Comparison of ENCODE assay signal across 3 worm cellular contexts in genomic region chrIV:10128906-10129386, ce11.
A peak's percentile ranks its signal among the peaks of the same experiment; 100 is the strongest.
TF ChIP-seq lines count a peak whose summit lies in the region.

Gene gtbp-1, minus strand, starts transcription at chrIV:10128956.
Gene K08F4.3, plus strand, starts transcription at chrIV:10129257.

TF ChIP-seq in whole organism, L1 larva, 84 proteins besides CTCF, POLR2A, EP300 and RAD21 (continued from another document and continues in another):
- TF ChIP-seq mdl-1 (tag; optimal IDR thresholded peaks at IDR 0.05; lab: Kevin White, UChicago) (peak in 1 of 2 experiments; percentile 66), ztf-11 (tag; optimal IDR thresholded peaks at IDR 0.05; lab: Kevin White, UChicago) (no peak), pax-3 (tag; optimal IDR thresholded peaks at IDR 0.05; lab: Kevin White, UChicago) (peak; percentile 23), nhr-90 (tag; optimal IDR thresholded peaks at IDR 0.05; lab: Kevin White, UChicago; ENCODE audit: poor library complexity) (peak; percentile 45), unc-130 (tag; optimal IDR thresholded peaks at IDR 0.05; lab: Kevin White, UChicago) (peak; percentile 49), dpl-1 (GFP tag; optimal IDR thresholded peaks at IDR 0.05; lab: Kevin White, UChicago) (peak; percentile 92 to 94 (median 92)), lin-13 (GFP tag; optimal IDR thresholded peaks at IDR 0.05; lab: Kevin White, UChicago) (peak; percentile 68), ceh-82 (tag; optimal IDR thresholded peaks at IDR 0.05; lab: Kevin White, UChicago) (peak in 1 of 3 experiments; percentile 71), mab-9 (GFP tag; IDR thresholded peaks at IDR 0.05; lab: Robert Waterston, UW) (no peak), alr-1 (tag; optimal IDR thresholded peaks at IDR 0.05; lab: Kevin White, UChicago; ENCODE audit: borderline replicate concordance) (no peak), rnt-1 (tag; optimal IDR thresholded peaks at IDR 0.05; lab: Kevin White, UChicago) (peak; percentile 76), fkh-10 (GFP tag; optimal IDR thresholded peaks at IDR 0.05; lab: Kevin White, UChicago) (no peak), sup-37 (GFP tag; optimal IDR thresholded peaks at IDR 0.05; lab: Kevin White, UChicago) (no peak), fkh-8 (tag; optimal IDR thresholded peaks at IDR 0.05; lab: Kevin White, UChicago) (peak; percentile 65), nhr-28 (tag; optimal IDR thresholded peaks at IDR 0.05; lab: Kevin White, UChicago) (no peak), elt-2 (tag; optimal IDR thresholded peaks at IDR 0.05; lab: Kevin White, UChicago) (no peak), blmp-1 (tag; optimal IDR thresholded peaks at IDR 0.05; lab: Kevin White, UChicago) (peak; percentile 53), C34B4.2 (tag; optimal IDR thresholded peaks at IDR 0.05; lab: Kevin White, UChicago) (no peak), fkh-4 (tag; optimal IDR thresholded peaks at IDR 0.05; lab: Kevin White, UChicago; ENCODE audit: borderline replicate concordance) (no peak), zip-4 (GFP tag; optimal IDR thresholded peaks at IDR 0.05; lab: Kevin White, UChicago) (no peak), nhr-85 (tag; lab: Kevin White, UChicago) (peak; percentile 85), ces-1 (GFP tag; optimal IDR thresholded peaks at IDR 0.05; lab: Kevin White, UChicago) (no peak), unc-30 (tag; optimal IDR thresholded peaks at IDR 0.05; lab: Kevin White, UChicago) (no peak), snpc-4 (tag; optimal IDR thresholded peaks at IDR 0.05; lab: Kevin White, UChicago) (peak; percentile 54), zag-1 (tag; optimal IDR thresholded peaks at IDR 0.05; lab: Kevin White, UChicago) (no peak), egl-13 (tag; optimal IDR thresholded peaks at IDR 0.05; lab: Kevin White, UChicago) (no peak), aly-2 (tag; optimal IDR thresholded peaks at IDR 0.05; lab: Kevin White, UChicago) (no peak), ceh-63 (GFP tag; optimal IDR thresholded peaks at IDR 0.05; lab: Kevin White, UChicago) (no peak), lin-15B (tag; optimal IDR thresholded peaks at IDR 0.05; lab: Kevin White, UChicago) (peak; percentile 85), nhr-20 (tag; optimal IDR thresholded peaks at IDR 0.05; lab: Kevin White, UChicago) (peak; percentile 68), hlh-4 (tag; optimal IDR thresholded peaks at IDR 0.05; lab: Kevin White, UChicago) (no peak), mep-1 (tag; optimal IDR thresholded peaks at IDR 0.05; lab: Kevin White, UChicago) (peak; percentile 85), efl-1 (optimal IDR thresholded peaks at IDR 0.05; lab: Kevin White, UChicago) (peak; percentile 83 to 95), efl-1 (GFP tag; optimal IDR thresholded peaks at IDR 0.05 in 1 of 2; lab: Kevin White, UChicago) (peak; percentile 94 to 99), nhr-71 (tag; optimal IDR thresholded peaks at IDR 0.05; lab: Kevin White, UChicago) (peak; percentile 78), pag-3 (tag; optimal IDR thresholded peaks at IDR 0.05; lab: Kevin White, UChicago; ENCODE audit: borderline replicate concordance, insufficient read depth) (no peak), nhr-19 (GFP tag; conservative IDR thresholded peaks at IDR 0.05; lab: Robert Waterston, UW) (peak; percentile 61), pqm-1 (tag; optimal IDR thresholded peaks at IDR 0.05; lab: Kevin White, UChicago) (peak; percentile 47), tbx-2 (tag; optimal IDR thresholded peaks at IDR 0.05; lab: Kevin White, UChicago) (no peak), ama-1 (optimal IDR thresholded peaks at IDR 0.05; lab: Kevin White, UChicago) (no peak), unc-86 (tag; optimal IDR thresholded peaks at IDR 0.05; lab: Kevin White, UChicago) (peak; percentile 24), F16B12.6 (tag; optimal IDR thresholded peaks at IDR 0.05; lab: Kevin White, UChicago) (peak; percentile 45), ztf-4 (tag; optimal IDR thresholded peaks at IDR 0.05; lab: Kevin White, UChicago) (no peak), vab-15 (tag; optimal IDR thresholded peaks at IDR 0.05; lab: Kevin White, UChicago) (peak; percentile 23)

TF ChIP-seq in whole organism, L3 larva, 47 proteins besides CTCF, POLR2A, EP300 and RAD21 (continued from another document):
- TF ChIP-seq nhr-67 (tag; optimal IDR thresholded peaks at IDR 0.05; lab: Kevin White, UChicago) (no peak), sea-2 (GFP tag; optimal IDR thresholded peaks at IDR 0.05; lab: Kevin White, UChicago) (no peak), pqm-1 (tag; optimal IDR thresholded peaks at IDR 0.05; lab: Kevin White, UChicago) (peak; percentile 28), zag-1 (tag; optimal IDR thresholded peaks at IDR 0.05; lab: Kevin White, UChicago) (no peak), mdl-1 (tag; optimal IDR thresholded peaks at IDR 0.05; lab: Kevin White, UChicago) (no peak), fos-1 (tag; optimal IDR thresholded peaks at IDR 0.05; lab: Kevin White, UChicago) (no peak), unc-39 (tag; optimal IDR thresholded peaks at IDR 0.05; lab: Kevin White, UChicago) (no peak), ceh-9 (tag; optimal IDR thresholded peaks at IDR 0.05; lab: Kevin White, UChicago) (no peak), snpc-4 (tag; optimal IDR thresholded peaks at IDR 0.05; lab: Kevin White, UChicago) (peak; percentile 42), skn-1 (tag; optimal IDR thresholded peaks at IDR 0.05; lab: Kevin White, UChicago) (no peak), nhr-77 (tag; optimal IDR thresholded peaks at IDR 0.05; lab: Kevin White, UChicago) (no peak)

TF ChIP-seq in whole organism, L4 larva, 104 proteins besides CTCF, POLR2A, EP300 and RAD21 (continued from another document):
- TF ChIP-seq madf-5 (GFP tag; IDR thresholded peaks at IDR 0.05; lab: Robert Waterston, UW) = no peak
- peak; percentile 57 for TF ChIP-seq rbr-2 (tag; optimal IDR thresholded peaks at IDR 0.05; lab: Kevin White, UChicago)
- no peak for TF ChIP-seq set-16 (GFP tag; IDR thresholded peaks at IDR 0.05; lab: Robert Waterston, UW)
- no peak for TF ChIP-seq lin-39 (tag; optimal IDR thresholded peaks at IDR 0.05; lab: Kevin White, UChicago)
- no peak; the same call in 1 of the 2 replicates for TF ChIP-seq lin-38 (GFP tag; IDR thresholded peaks at IDR 0.05; lab: Robert Waterston, UW)
